Worm (Caenorhabditis elegans) whole organism, L1 larva: ENCODE data around the gene srbc-14.

Source experiments
- lin-35 ChIP-seq, 2 experiments: fragments of 150-350 bp; optimal IDR thresholded peaks; 2 replicates each; lab custom pipeline; 2014; ENCODE audit warnings: missing biosample characterization in 2 of 2, missing genetic modification characterization in 2 of 2, missing genetic modification reagents in 2 of 2
- lir-3 ChIP-seq: sonication (generic microtip); optimal IDR thresholded peaks from 2 replicates; lab custom pipeline; 2016; ENCODE audit warnings: mild to moderate bottlenecking, missing genetic modification characterization, moderate library complexity, missing compliant biosample characterization; ENCODE audit not compliant: poor library complexity
- mdl-1 ChIP-seq, 2 experiments: fragments of 150-350 bp; optimal IDR thresholded peaks; 2 replicates each; lab custom pipeline; 2014 to 2017; ENCODE audit warnings: missing biosample characterization in 2 of 2, missing genetic modification characterization in 2 of 2, inconsistent platforms in 1 of 2
- unc-62 ChIP-seq: fragments of 150-350 bp; optimal IDR thresholded peaks from 2 replicates; lab custom pipeline; 2014; ENCODE audit warnings: missing biosample characterization, missing genetic modification reagents, missing genetic modification characterization

ce11 chrV:17026289-17026688 is 45.2 kb downstream of the srbc-14 start, which contains the start of gene F49H6.15:
- TF ChIP-seq unc-62 (GFP tag; lab: Kevin White, UChicago): no peak
- no peak for TF ChIP-seq lin-35 (GFP tag; optimal IDR thresholded peaks at IDR 0.05; lab: Kevin White, UChicago)
- no peak for TF ChIP-seq mdl-1 (tag; optimal IDR thresholded peaks at IDR 0.05; lab: Kevin White, UChicago)
- TF ChIP-seq lir-3 (tag; lab: Kevin White, UChicago): no peak
